Fruit fly (Drosophila melanogaster) whole organism, pupa: ENCODE results near the gene CG15743.

Experiments used
- CG12605 ChIP-seq: fragments of 200-800 bp; sonication (Bioruptor generic); IDR thresholded peaks from 2 replicates; pipeline ENCODE4 v1.3.6; 2022; ENCODE audit warnings: missing biosample characterization, missing genetic modification characterization
- CG34367 ChIP-seq: fragments of 200-800 bp; sonication (Bioruptor generic); optimal IDR thresholded peaks from 2 replicates; lab custom pipeline; 2018; ENCODE audit warnings: missing biosample characterization, mild to moderate bottlenecking, missing genetic modification characterization
- CG8159 ChIP-seq: fragments of 200-800 bp; sonication (Bioruptor generic); optimal IDR thresholded peaks from 3 replicates; lab custom pipeline; 2018; ENCODE audit warnings: missing biosample characterization, mild to moderate bottlenecking, missing genetic modification characterization, moderate library complexity

dm6 chrX:13313133-13313532 is 27.6 kb downstream of the CG15743 start:
- TF ChIP-seq CG34367 (tag; lab: Kevin White, UChicago) (no peak), CG12605 (GFP tag; lab: Robert Waterston, UW) (no peak), CG8159 (tag; lab: Kevin White, UChicago) (no peak)
